Worm (Caenorhabditis elegans) whole organism, late embryonic: Measurements from ENCODE around the gene R107.5.
A peak's percentile ranks its signal among the peaks of the same experiment; 100 is the strongest.

ENCODE experiments used
- C08G9.2 ChIP-seq: sonication (generic microtip); optimal IDR thresholded peaks from 2 replicates; lab custom pipeline; 2016; ENCODE audit warnings: mild to moderate bottlenecking, missing genetic modification characterization, moderate library complexity, missing compliant biosample characterization
- F13H6.1 ChIP-seq: sonication (generic microtip); optimal IDR thresholded peaks from 2 replicates; lab custom pipeline; 2016; ENCODE audit warnings: missing genetic modification characterization, missing compliant biosample characterization
- T23F11.4 ChIP-seq: fragments of 200-800 bp; sonication (Bioruptor generic); optimal IDR thresholded peaks from 2 replicates; lab custom pipeline; 2018; ENCODE audit warnings: mild to moderate bottlenecking, missing genetic modification characterization, missing compliant biosample characterization
- Y22D7AL.16 ChIP-seq: sonication (generic microtip); optimal IDR thresholded peaks from 2 replicates; lab custom pipeline; 2016; ENCODE audit warnings: missing genetic modification characterization, missing compliant biosample characterization
- ahr-1 ChIP-seq: sonication (generic microtip); optimal IDR thresholded peaks from 2 replicates; lab custom pipeline; 2016; ENCODE audit warnings: missing genetic modification characterization, missing compliant biosample characterization
- ceh-18 ChIP-seq: sonication (generic microtip); optimal IDR thresholded peaks from 2 replicates; lab custom pipeline; 2016; ENCODE audit warnings: missing genetic modification characterization, missing compliant biosample characterization
- ceh-19 ChIP-seq: fragments of 200-800 bp; sonication (Bioruptor generic); optimal IDR thresholded peaks from 2 replicates; lab custom pipeline; 2018; ENCODE audit warnings: mild to moderate bottlenecking, missing genetic modification characterization, missing compliant biosample characterization
- ceh-24 ChIP-seq: sonication (generic microtip); optimal IDR thresholded peaks from 2 replicates; lab custom pipeline; 2016; ENCODE audit warnings: mild to moderate bottlenecking, missing genetic modification characterization, missing compliant biosample characterization
- ceh-30 ChIP-seq: fragments of 150-350 bp; optimal IDR thresholded peaks from 2 replicates; lab custom pipeline; 2014; ENCODE audit warnings: missing biosample characterization, missing genetic modification characterization
- ceh-34 ChIP-seq: sonication (generic microtip); optimal IDR thresholded peaks from 2 replicates; lab custom pipeline; 2016; ENCODE audit warnings: mild to moderate bottlenecking, missing genetic modification characterization, missing compliant biosample characterization
- ceh-45 ChIP-seq: fragments of 200-800 bp; sonication (Bioruptor generic); IDR thresholded peaks from 2 replicates; pipeline ENCODE4 v1.3.6; 2022; ENCODE audit warnings: missing genetic modification reagents, missing genetic modification characterization, missing compliant biosample characterization
- ceh-48 ChIP-seq: sonication (generic microtip); optimal IDR thresholded peaks from 2 replicates; lab custom pipeline; 2016; ENCODE audit warnings: missing genetic modification characterization, inconsistent platforms, missing compliant biosample characterization
- ceh-9 ChIP-seq: sonication (generic microtip); optimal IDR thresholded peaks from 2 replicates; lab custom pipeline; 2016; ENCODE audit warnings: mild to moderate bottlenecking, missing genetic modification characterization, inconsistent platforms, missing compliant biosample characterization
- che-1 ChIP-seq: sonication (generic microtip); optimal IDR thresholded peaks from 2 replicates; lab custom pipeline; 2016; ENCODE audit warnings: mild to moderate bottlenecking, missing genetic modification characterization, missing compliant biosample characterization
- fax-1 ChIP-seq: sonication (generic microtip); optimal IDR thresholded peaks from 2 replicates; lab custom pipeline; 2016; ENCODE audit warnings: missing genotype, missing genetic modification characterization, missing compliant biosample characterization
- hlh-15 ChIP-seq: sonication (generic microtip); optimal IDR thresholded peaks from 2 replicates; lab custom pipeline; 2016; ENCODE audit warnings: missing genetic modification characterization, missing compliant biosample characterization
- hlh-30 ChIP-seq: sonication (generic microtip); optimal IDR thresholded peaks from 2 replicates; lab custom pipeline; 2017; ENCODE audit warnings: antibody characterized with exemption, missing genetic modification characterization, missing compliant biosample characterization; ENCODE audit not compliant: insufficient read depth
- hlh-8 ChIP-seq: sonication (generic microtip); optimal IDR thresholded peaks from 2 replicates; lab custom pipeline; 2016; ENCODE audit warnings: missing genotype, missing genetic modification characterization, missing compliant biosample characterization
- lin-11 ChIP-seq: fragments of 200-800 bp; sonication (Bioruptor generic); optimal IDR thresholded peaks from 2 replicates; lab custom pipeline; 2018; ENCODE audit warnings: mild to moderate bottlenecking, missing genetic modification characterization, missing compliant biosample characterization
- madf-2 ChIP-seq: sonication (generic microtip); optimal IDR thresholded peaks from 2 replicates; lab custom pipeline; 2017; ENCODE audit warnings: missing genetic modification characterization, missing compliant biosample characterization
- nhr-232 ChIP-seq: sonication (generic microtip); optimal IDR thresholded peaks from 2 replicates; lab custom pipeline; 2016; ENCODE audit warnings: missing genetic modification characterization, missing compliant biosample characterization
- pag-3 ChIP-seq: sonication (generic microtip); optimal IDR thresholded peaks from 2 replicates; lab custom pipeline; 2016; ENCODE audit warnings: missing compliant biosample characterization, missing genetic modification characterization, borderline replicate concordance
- pax-1 ChIP-seq: fragments of 150-350 bp; optimal IDR thresholded peaks from 2 replicates; lab custom pipeline; 2014; ENCODE audit warnings: missing biosample characterization, missing genetic modification characterization
- pha-4 ChIP-seq: fragments of 150-350 bp; optimal IDR thresholded peaks from 2 replicates; lab custom pipeline; 2018; ENCODE audit warnings: missing biosample characterization, missing genetic modification reagents, missing genetic modification characterization
- pqm-1 ChIP-seq: sonication (generic microtip); optimal IDR thresholded peaks from 2 replicates; lab custom pipeline; 2016; ENCODE audit warnings: missing genetic modification characterization, missing compliant biosample characterization
- ref-2 ChIP-seq: sonication (generic microtip); optimal IDR thresholded peaks from 2 replicates; lab custom pipeline; 2016; ENCODE audit warnings: missing genetic modification characterization, missing compliant biosample characterization
- sox-2 ChIP-seq: fragments of 200-800 bp; sonication (Bioruptor generic); IDR thresholded peaks from 2 replicates; pipeline ENCODE4 v1.3.6; 2022; ENCODE audit warnings: missing genetic modification reagents, missing genetic modification characterization, missing compliant biosample characterization
- syd-9 ChIP-seq: sonication (generic microtip); optimal IDR thresholded peaks from 2 replicates; lab custom pipeline; 2016; ENCODE audit warnings: mild to moderate bottlenecking, missing genetic modification characterization, moderate library complexity, missing compliant biosample characterization
- ttx-3 ChIP-seq: sonication (generic microtip); optimal IDR thresholded peaks from 2 replicates; lab custom pipeline; 2016; ENCODE audit warnings: missing genetic modification reagents, missing genetic modification characterization, missing compliant biosample characterization
- unc-42 ChIP-seq: sonication (generic microtip); optimal IDR thresholded peaks from 2 replicates; lab custom pipeline; 2016; ENCODE audit warnings: missing genotype, missing genetic modification characterization, missing compliant biosample characterization
- unc-55 ChIP-seq: sonication (generic microtip); optimal IDR thresholded peaks from 2 replicates; lab custom pipeline; 2017; ENCODE audit warnings: missing biosample characterization, missing genetic modification reagents, missing genetic modification characterization
- unc-86 ChIP-seq: sonication (generic microtip); optimal IDR thresholded peaks from 2 replicates; lab custom pipeline; 2016; ENCODE audit warnings: missing genetic modification characterization, missing compliant biosample characterization
- ztf-16 ChIP-seq: sonication (generic microtip); optimal IDR thresholded peaks from 2 replicates; lab custom pipeline; 2017; ENCODE audit warnings: missing genetic modification characterization, missing compliant biosample characterization

R107.5 gene

ce11 chrIII:9071372-9071771 is 17.8 kb upstream of the R107.5 start, which contains the start of gene lin-12:
lin-12 (minus strand) TSS chrIII:9071472.
- TF ChIP-seq hlh-15: no peak
- TF ChIP-seq ceh-48 (tag; lab: Kevin White, UChicago): no peak
- TF ChIP-seq T23F11.4 (GFP tag; lab: Kevin White, UChicago): no peak
- no peak for TF ChIP-seq ref-2 (tag; lab: Kevin White, UChicago)
- TF ChIP-seq ceh-9 (tag; lab: Kevin White, UChicago): no peak
- no peak for TF ChIP-seq syd-9 (tag; lab: Kevin White, UChicago)
- TF ChIP-seq ttx-3 (tag; lab: Kevin White, UChicago): no peak
- TF ChIP-seq nhr-232 (tag; lab: Kevin White, UChicago): no peak
- TF ChIP-seq ceh-18 (tag; lab: Kevin White, UChicago): no peak
- TF ChIP-seq, all 69 proteins: peak for 0

ce11 chrIII:9069712-9070111 is 16.1 kb upstream of the R107.5 start:
- TF ChIP-seq unc-55 (no peak), fax-1 (tag; lab: Kevin White, UChicago) (no peak), lin-11 (tag; lab: Kevin White, UChicago) (no peak)
- TF ChIP-seq, all 69 proteins: peak for 0

ce11 chrIII:9060267-9060666 is 6.7 kb upstream of the R107.5 start:
- no peak for TF ChIP-seq ceh-48 (tag; lab: Kevin White, UChicago)
- no peak for TF ChIP-seq lin-11 (tag; lab: Kevin White, UChicago)
- TF ChIP-seq ref-2 (tag; lab: Kevin White, UChicago): no peak
- TF ChIP-seq C08G9.2 (tag; lab: Kevin White, UChicago): no peak

ce11 chrIII:9058959-9059534 is 5.5 kb upstream of the R107.5 start, which contains the start of gene gst-1:
gst-1 (plus strand) TSS chrIII:9059331.
- TF ChIP-seq ceh-34 (no peak), hlh-8 (tag; lab: Kevin White, UChicago) (no peak), Y22D7AL.16 (tag; lab: Kevin White, UChicago) (no peak), unc-42 (tag; lab: Kevin White, UChicago) (no peak), F13H6.1 (tag; lab: Kevin White, UChicago) (no peak), pag-3 (no peak), ceh-30 (tag; lab: Kevin White, UChicago) (no peak), pha-4 (tag; lab: Kevin White, UChicago) (no peak), pax-1 (tag; lab: Kevin White, UChicago) (no peak), ceh-18 (tag; lab: Kevin White, UChicago) (no peak), ceh-24 (tag; lab: Kevin White, UChicago) (no peak), ceh-19 (GFP tag; lab: Kevin White, UChicago) (no peak), unc-86 (tag; lab: Kevin White, UChicago) (no peak), ahr-1 (tag; lab: Kevin White, UChicago) (no peak), pqm-1 (tag; lab: Kevin White, UChicago) (no peak), ceh-45 (GFP tag; lab: Robert Waterston, UW) (no peak), madf-2 (no peak), C08G9.2 (tag; lab: Kevin White, UChicago) (no peak), che-1 (tag; lab: Kevin White, UChicago) (no peak), sox-2 (no peak)

ce11 chrIII:9054414-9055147 is 991 bp upstream of the R107.5 start, which contains the start of gene cls-2:
cls-2 (plus strand) TSS chrIII:9055048.
- TF ChIP-seq unc-42 (tag; lab: Kevin White, UChicago) (peak; percentile 8), hlh-30 (no peak), ztf-16 (tag; lab: Kevin White, UChicago) (no peak)
